Fruit fly (Drosophila melanogaster) whole organism, prepupa: ENCODE results near the gene DnaJ-H.

Experiments used
- CG10631 ChIP-seq: fragments of 200-800 bp; sonication (Bioruptor generic); optimal IDR thresholded peaks from 2 replicates; lab custom pipeline; 2016; ENCODE audit warnings: missing biosample characterization, missing genetic modification characterization
- CG10669 ChIP-seq: fragments of 200-800 bp; sonication (Bioruptor generic); optimal IDR thresholded peaks from 3 replicates; lab custom pipeline; 2018; ENCODE audit warnings: missing biosample characterization, mild to moderate bottlenecking, missing genetic modification characterization, moderate library complexity
- CG11294 ChIP-seq: fragments of 200-800 bp; sonication (Bioruptor generic); IDR thresholded peaks from 2 replicates; pipeline ENCODE4 v1.3.6; 2022; ENCODE audit warnings: missing biosample characterization, missing genetic modification characterization
- CG11902 ChIP-seq: fragments of 200-800 bp; sonication (Bioruptor generic); optimal IDR thresholded peaks from 3 replicates; lab custom pipeline; 2016; ENCODE audit warnings: missing biosample characterization, missing genetic modification characterization
- CG15336 ChIP-seq: fragments of 200-800 bp; sonication (Bioruptor generic); IDR thresholded peaks from 2 replicates; pipeline ENCODE4 v1.3.6; 2022; ENCODE audit warnings: missing biosample characterization, missing genetic modification characterization
- CG16779 ChIP-seq: fragments of 200-800 bp; sonication (Bioruptor generic); optimal IDR thresholded peaks from 3 replicates; lab custom pipeline; 2017; ENCODE audit warnings: missing biosample characterization, mild to moderate bottlenecking, missing genetic modification characterization
- CG31627 ChIP-seq: fragments of 200-800 bp; sonication (Bioruptor generic); optimal IDR thresholded peaks from 3 replicates; lab custom pipeline; 2016; ENCODE audit warnings: missing biosample characterization, missing genetic modification characterization
- CG34406 ChIP-seq: fragments of 200-800 bp; sonication (Bioruptor generic); optimal IDR thresholded peaks from 3 replicates; lab custom pipeline; 2016; ENCODE audit warnings: missing biosample characterization, missing genetic modification characterization
- CG3919 ChIP-seq: fragments of 200-800 bp; sonication (Bioruptor generic); optimal IDR thresholded peaks from 3 replicates; lab custom pipeline; 2016; ENCODE audit warnings: missing biosample characterization, missing genetic modification characterization
- CG6163 ChIP-seq: fragments of 200-800 bp; sonication (Bioruptor generic); IDR thresholded peaks from 3 replicates; pipeline ENCODE4 v1.3.6; 2022; ENCODE audit warnings: missing biosample characterization, missing genetic modification characterization
- CG6276 ChIP-seq: fragments of 200-800 bp; sonication (Bioruptor generic); optimal IDR thresholded peaks from 2 replicates; lab custom pipeline; 2017; ENCODE audit warnings: missing biosample characterization, mild to moderate bottlenecking, missing genetic modification characterization
- CG6792 ChIP-seq: fragments of 200-800 bp; sonication (Bioruptor generic); optimal IDR thresholded peaks from 3 replicates; lab custom pipeline; 2016; ENCODE audit warnings: missing biosample characterization, missing genetic modification characterization
- CG6808 ChIP-seq: fragments of 200-800 bp; sonication (Bioruptor generic); optimal IDR thresholded peaks from 3 replicates; lab custom pipeline; 2017; ENCODE audit warnings: missing biosample characterization, missing genetic modification characterization, mild to moderate bottlenecking, moderate library complexity, missing genetic modification reagents
- CG6854 ChIP-seq: fragments of 200-800 bp; sonication (Bioruptor generic); optimal IDR thresholded peaks from 2 replicates; lab custom pipeline; 2017; ENCODE audit warnings: missing biosample characterization, mild to moderate bottlenecking, missing genetic modification characterization
- CG7368 ChIP-seq: fragments of 200-800 bp; sonication (Bioruptor generic); optimal IDR thresholded peaks from 3 replicates; lab custom pipeline; 2016; ENCODE audit warnings: missing biosample characterization, missing genetic modification characterization
- CG8119 ChIP-seq: fragments of 200-800 bp; sonication (Bioruptor generic); IDR thresholded peaks from 3 replicates; pipeline ENCODE4 v1.3.6; 2022; ENCODE audit warnings: missing biosample characterization, missing genetic modification characterization
- CG8319 ChIP-seq: fragments of 200-800 bp; sonication (Bioruptor generic); optimal IDR thresholded peaks from 3 replicates; lab custom pipeline; 2016; ENCODE audit warnings: missing biosample characterization, missing genetic modification characterization
- CG8632 ChIP-seq: fragments of 200-800 bp; sonication (Bioruptor generic); optimal IDR thresholded peaks from 3 replicates; lab custom pipeline; 2016; ENCODE audit warnings: missing biosample characterization, missing genetic modification characterization
- Eip78C ChIP-seq: fragments of 200-800 bp; sonication (Bioruptor generic); peaks from one replicate; lab custom pipeline; 2016; ENCODE audit warnings: missing biosample characterization, missing genetic modification characterization
- Eip93F ChIP-seq: fragments of 200-800 bp; sonication (Bioruptor generic); optimal IDR thresholded peaks from 2 replicates; lab custom pipeline; 2016; ENCODE audit warnings: missing biosample characterization, mild to moderate bottlenecking, missing genetic modification characterization
- Ets21C ChIP-seq: fragments of 200-800 bp; sonication (Bioruptor generic); optimal IDR thresholded peaks from 3 replicates; lab custom pipeline; 2016; ENCODE audit warnings: missing biosample characterization, missing genetic modification characterization
- Ets96B ChIP-seq: fragments of 200-800 bp; optimal IDR thresholded peaks from 2 replicates; lab custom pipeline; 2019; ENCODE audit warnings: missing biosample characterization, mild to moderate bottlenecking, missing genetic modification characterization, moderate library complexity
- Hr39 ChIP-seq: fragments of 200-800 bp; sonication (Bioruptor generic); optimal IDR thresholded peaks from 2 replicates; lab custom pipeline; 2016; ENCODE audit warnings: missing biosample characterization, missing genetic modification characterization
- Lpt ChIP-seq: fragments of 200-800 bp; sonication (Bioruptor generic); optimal IDR thresholded peaks from 3 replicates; lab custom pipeline; 2016; ENCODE audit warnings: missing biosample characterization, missing genetic modification characterization
- Met ChIP-seq: fragments of 200-800 bp; sonication (Bioruptor generic); optimal IDR thresholded peaks from 3 replicates; lab custom pipeline; 2016; ENCODE audit warnings: missing biosample characterization, missing genetic modification characterization
- OdsH ChIP-seq: fragments of 200-800 bp; sonication (Bioruptor generic); optimal IDR thresholded peaks from 3 replicates; lab custom pipeline; 2016; ENCODE audit warnings: missing biosample characterization, missing genetic modification characterization
- Smox ChIP-seq: fragments of 200-800 bp; sonication (Bioruptor generic); optimal IDR thresholded peaks from 3 replicates; lab custom pipeline; 2016; ENCODE audit warnings: missing biosample characterization, missing genetic modification characterization
- Sox102F ChIP-seq: fragments of 200-800 bp; sonication (Bioruptor generic); optimal IDR thresholded peaks from 2 replicates; lab custom pipeline; 2016; ENCODE audit warnings: missing biosample characterization, mild to moderate bottlenecking, missing genetic modification characterization
- Sox15 ChIP-seq: fragments of 200-800 bp; sonication (Bioruptor generic); optimal IDR thresholded peaks from 3 replicates; lab custom pipeline; 2016; ENCODE audit warnings: missing biosample characterization, missing genetic modification characterization
- achi ChIP-seq: fragments of 200-800 bp; sonication (Bioruptor generic); optimal IDR thresholded peaks from 3 replicates; lab custom pipeline; 2016; ENCODE audit warnings: missing biosample characterization, missing genetic modification characterization
- acj6 ChIP-seq: fragments of 200-800 bp; sonication (Bioruptor generic); optimal IDR thresholded peaks from 3 replicates; lab custom pipeline; 2016; ENCODE audit warnings: missing biosample characterization, missing genetic modification characterization
- dsx ChIP-seq: fragments of 200-800 bp; optimal IDR thresholded peaks from 3 replicates; lab custom pipeline; 2019; ENCODE audit warnings: missing biosample characterization, mild to moderate bottlenecking, missing genetic modification characterization, moderate library complexity; ENCODE audit not compliant: poor library complexity, severe bottlenecking
- eg ChIP-seq: fragments of 200-800 bp; sonication (Bioruptor generic); IDR thresholded peaks from 3 replicates; pipeline ENCODE4 v1.3.6; 2022; ENCODE audit warnings: missing biosample characterization, missing genetic modification characterization
- esn ChIP-seq: fragments of 200-800 bp; sonication (Bioruptor generic); optimal IDR thresholded peaks from 2 replicates; lab custom pipeline; 2016; ENCODE audit warnings: missing biosample characterization, mild to moderate bottlenecking, missing genetic modification characterization, moderate library complexity
- fd59A ChIP-seq: fragments of 200-800 bp; sonication (Bioruptor generic); optimal IDR thresholded peaks from 2 replicates; lab custom pipeline; 2017; ENCODE audit warnings: missing biosample characterization, mild to moderate bottlenecking, missing genetic modification characterization, missing genetic modification reagents
- fkh ChIP-seq: fragments of 200-800 bp; sonication (Bioruptor generic); optimal IDR thresholded peaks from 3 replicates; lab custom pipeline; 2017; ENCODE audit warnings: missing biosample characterization, mild to moderate bottlenecking, missing genetic modification characterization, moderate library complexity
- lz ChIP-seq: fragments of 200-800 bp; sonication (Bioruptor generic); optimal IDR thresholded peaks from 3 replicates; lab custom pipeline; 2016; ENCODE audit warnings: missing biosample characterization, missing genetic modification characterization
- net ChIP-seq: fragments of 200-800 bp; sonication (Bioruptor generic); optimal IDR thresholded peaks from 3 replicates; lab custom pipeline; 2016; ENCODE audit warnings: missing biosample characterization, missing genetic modification characterization
- ss ChIP-seq, 2 experiments: fragments of 200-800 bp; sonication (Bioruptor generic); optimal IDR thresholded peaks; 2 replicates in 1 of 2; 3 replicates in 1 of 2; lab custom pipeline; 2017 to 2018; ENCODE audit warnings: mild to moderate bottlenecking in 2 of 2, missing biosample characterization in 2 of 2, missing genetic modification characterization in 2 of 2, moderate library complexity in 1 of 2
- svp ChIP-seq: fragments of 200-800 bp; sonication (Bioruptor generic); peaks from one replicate; lab custom pipeline; 2016; ENCODE audit warnings: missing biosample characterization, missing genetic modification characterization
- topi ChIP-seq: fragments of 200-800 bp; sonication (Bioruptor generic); optimal IDR thresholded peaks from 3 replicates; lab custom pipeline; 2016; ENCODE audit warnings: missing biosample characterization, missing genetic modification characterization
- vri ChIP-seq: fragments of 200-800 bp; sonication (Bioruptor generic); optimal IDR thresholded peaks from 3 replicates; lab custom pipeline; 2016; ENCODE audit warnings: missing biosample characterization, mild to moderate bottlenecking, missing genetic modification characterization

DnaJ-H gene

dm6 chr2L:13157903-13158302 lies 8.0 kb downstream of the DnaJ-H start:
- peak; percentile 18; the same call in 1 of the 3 replicates for TF ChIP-seq eg (GFP tag; lab: Robert Waterston, UW)
- TF ChIP-seq CG6808 (GFP tag; lab: Kevin White, UChicago), result peak; percentile 15
- TF ChIP-seq acj6 (GFP tag; lab: Kevin White, UChicago), result no peak
- peak; percentile 16 for TF ChIP-seq CG34406 (GFP tag; lab: Kevin White, UChicago)
- TF ChIP-seq CG8319 (GFP tag; lab: Kevin White, UChicago), result no peak
- TF ChIP-seq lz, result peak; percentile 2
- peak; percentile 34 for TF ChIP-seq topi (GFP tag; lab: Kevin White, UChicago)
- TF ChIP-seq CG7368 (GFP tag; lab: Kevin White, UChicago), result no peak
- TF ChIP-seq CG3919 (GFP tag; lab: Kevin White, UChicago), result peak; percentile 36
- TF ChIP-seq Met, result peak; percentile 28
- TF ChIP-seq CG6792 (GFP tag; lab: Kevin White, UChicago), result peak; percentile 5
- TF ChIP-seq ss (GFP tag; optimal IDR thresholded peaks at IDR 0.05; lab: Kevin White, UChicago), result peak in 1 of 2 experiments; percentile 13
- TF ChIP-seq vri (GFP tag; lab: Kevin White, UChicago), result no peak
- no peak for TF ChIP-seq Sox102F
- TF ChIP-seq Eip78C (GFP tag; lab: Kevin White, UChicago), result peak; percentile 87
- peak; percentile 22 for TF ChIP-seq CG8632 (GFP tag; lab: Kevin White, UChicago)
- TF ChIP-seq CG6854 (GFP tag; lab: Kevin White, UChicago), result peak; percentile 39
- 0 out of 3 replicates have a peak, but pooled peaks have one; percentile 22 for TF ChIP-seq CG8119 (GFP tag; lab: Robert Waterston, UW)
- TF ChIP-seq net (GFP tag; lab: Kevin White, UChicago), result peak; percentile 6
- peak; percentile 9 for TF ChIP-seq esn (GFP tag; lab: Kevin White, UChicago)
- no peak for TF ChIP-seq CG15336
- no peak for TF ChIP-seq Lpt (GFP tag; lab: Kevin White, UChicago)
- TF ChIP-seq CG6276 (GFP tag; lab: Kevin White, UChicago), result no peak
- TF ChIP-seq, all 60 proteins: peak for 15

dm6 chr2L:13156349-13156748 lies 9.5 kb downstream of the DnaJ-H start:
- no peak for TF ChIP-seq CG8632 (GFP tag; lab: Kevin White, UChicago)
- TF ChIP-seq CG10631 (GFP tag; lab: Kevin White, UChicago), result peak; percentile 12
- TF ChIP-seq acj6 (GFP tag; lab: Kevin White, UChicago), result no peak
- no peak for TF ChIP-seq CG31627 (GFP tag; lab: Kevin White, UChicago)
- TF ChIP-seq CG16779 (tag; lab: Kevin White, UChicago), result no peak
- TF ChIP-seq dsx (GFP tag; lab: Kevin White, UChicago), result no peak
- peak; percentile 18 for TF ChIP-seq OdsH (GFP tag; lab: Kevin White, UChicago)
- TF ChIP-seq svp, result peak; percentile 66
- TF ChIP-seq vri (GFP tag; lab: Kevin White, UChicago), result no peak
- peak; percentile 49 for TF ChIP-seq Eip78C (GFP tag; lab: Kevin White, UChicago)
- no peak for TF ChIP-seq fd59A (GFP tag; lab: Kevin White, UChicago)
- TF ChIP-seq net (GFP tag; lab: Kevin White, UChicago), result no peak
- TF ChIP-seq CG7368 (GFP tag; lab: Kevin White, UChicago), result no peak
- no peak for TF ChIP-seq fkh
- no peak for TF ChIP-seq CG6854 (GFP tag; lab: Kevin White, UChicago)
- peak; percentile 35; the same call in 1 of the 3 replicates for TF ChIP-seq CG8119 (GFP tag; lab: Robert Waterston, UW)
- TF ChIP-seq Ets21C (GFP tag; lab: Kevin White, UChicago), result no peak
- no peak for TF ChIP-seq Hr39 (GFP tag; lab: Kevin White, UChicago)
- 0 out of 3 replicates have a peak, but pooled peaks have one; percentile 32 for TF ChIP-seq CG6163 (GFP tag; lab: Robert Waterston, UW)
- TF ChIP-seq CG6792 (GFP tag; lab: Kevin White, UChicago), result no peak
- TF ChIP-seq CG6808 (GFP tag; lab: Kevin White, UChicago), result no peak
- TF ChIP-seq CG15336, result no peak
- no peak for TF ChIP-seq Eip93F (GFP tag; lab: Kevin White, UChicago)
- peak; percentile 27 for TF ChIP-seq Ets96B (tag; lab: Kevin White, UChicago)
- peak; percentile 21; the same call in 1 of the 2 replicates for TF ChIP-seq CG11294 (GFP tag; lab: Robert Waterston, UW)
- TF ChIP-seq CG8319 (GFP tag; lab: Kevin White, UChicago), result no peak
- TF ChIP-seq Smox (GFP tag; lab: Kevin White, UChicago), result no peak
- TF ChIP-seq achi (GFP tag; lab: Kevin White, UChicago), result peak; percentile 21
- no peak for TF ChIP-seq CG11902
- no peak for TF ChIP-seq CG10669 (GFP tag; lab: Kevin White, UChicago)
- TF ChIP-seq Sox102F, result no peak
- no peak for TF ChIP-seq Sox15 (GFP tag; lab: Kevin White, UChicago)
